Fruit fly (Drosophila melanogaster) whole organism, embryonic: ENCODE data around the gene Teh2.

Experiments
- Abd-B ChIP-seq: fragments of 200-800 bp; sonication (Bioruptor generic); optimal IDR thresholded peaks from 2 replicates; lab custom pipeline; 2018; ENCODE audit warnings: missing biosample characterization, mild to moderate bottlenecking, missing genetic modification characterization, moderate library complexity
- CG11398 ChIP-seq: fragments of 200-800 bp; sonication (Bioruptor generic); optimal IDR thresholded peaks from 2 replicates; lab custom pipeline; 2016; ENCODE audit warnings: missing biosample characterization, missing genetic modification characterization
- CG12071 ChIP-seq: fragments of 200-800 bp; sonication (Bioruptor generic); optimal IDR thresholded peaks from 3 replicates; lab custom pipeline; 2018; ENCODE audit warnings: missing biosample characterization, mild to moderate bottlenecking, missing genetic modification characterization
- CG12659 ChIP-seq: fragments of 200-800 bp; sonication (Bioruptor generic); optimal IDR thresholded peaks from 3 replicates; lab custom pipeline; 2017; ENCODE audit warnings: mild to moderate bottlenecking, missing biosample characterization, missing genetic modification reagents, missing genetic modification characterization
- CG13775 ChIP-seq: fragments of 200-800 bp; sonication (Bioruptor generic); optimal IDR thresholded peaks from 3 replicates; lab custom pipeline; 2017; ENCODE audit warnings: missing biosample characterization, mild to moderate bottlenecking, missing genetic modification characterization
- CG17186 ChIP-seq: fragments of 200-800 bp; sonication (Bioruptor generic); optimal IDR thresholded peaks from 3 replicates; lab custom pipeline; 2017; ENCODE audit warnings: missing biosample characterization, missing genetic modification reagents, missing genetic modification characterization
- CG17328 ChIP-seq: fragments of 200-800 bp; sonication (Bioruptor generic); IDR thresholded peaks from 2 replicates; pipeline ENCODE4 v1.3.6; 2022; ENCODE audit warnings: missing biosample characterization, missing genetic modification characterization
- CG17361 ChIP-seq: fragments of 200-800 bp; sonication (Bioruptor generic); IDR thresholded peaks from 3 replicates; pipeline ENCODE4 v1.3.6; 2022; ENCODE audit warnings: missing biosample characterization, missing genetic modification characterization
- CG17612 ChIP-seq: fragments of 200-800 bp; sonication (Bioruptor generic); IDR thresholded peaks from 2 replicates; pipeline ENCODE4 v1.3.6; 2022; ENCODE audit warnings: missing biosample characterization, missing genetic modification characterization
- CG17802 ChIP-seq: fragments of 200-800 bp; sonication (Bioruptor generic); optimal IDR thresholded peaks from 2 replicates; lab custom pipeline; 2018; ENCODE audit warnings: missing biosample characterization, mild to moderate bottlenecking, missing genetic modification characterization, moderate library complexity
- CG2875 ChIP-seq: fragments of 200-800 bp; sonication (Bioruptor generic); optimal IDR thresholded peaks from 2 replicates; lab custom pipeline; 2017; ENCODE audit warnings: missing biosample characterization, mild to moderate bottlenecking, missing genetic modification characterization, missing genetic modification reagents
- CG31388 ChIP-seq: fragments of 200-800 bp; sonication (Bioruptor generic); optimal IDR thresholded peaks from 2 replicates; lab custom pipeline; 2016; ENCODE audit warnings: missing biosample characterization, missing genetic modification characterization
- CG32772 ChIP-seq: fragments of 200-800 bp; sonication (Bioruptor generic); IDR thresholded peaks from 2 replicates; pipeline ENCODE4 v1.3.6; 2022; ENCODE audit warnings: missing biosample characterization, missing genetic modification characterization
- CG34224 ChIP-seq: fragments of 200-800 bp; sonication (Bioruptor generic); IDR thresholded peaks from 3 replicates; pipeline ENCODE4 v1.3.6; 2022; ENCODE audit warnings: missing biosample characterization, missing genetic modification characterization; ENCODE audit not compliant: partially characterized antibody
- CG6765 ChIP-seq: fragments of 200-800 bp; sonication (Bioruptor generic); optimal IDR thresholded peaks from 3 replicates; lab custom pipeline; 2017; ENCODE audit warnings: missing biosample characterization, mild to moderate bottlenecking, missing genetic modification characterization
- CG8290 ChIP-seq, 3 experiments: fragments of 200-800 bp; sonication (Bioruptor generic); optimal IDR thresholded peaks; 2 replicates each; lab custom pipeline; 2016 to 2019; ENCODE audit warnings: missing biosample characterization in 3 of 3, missing genetic modification characterization in 3 of 3, mild to moderate bottlenecking in 2 of 3, moderate library complexity in 1 of 3
- CG9817 ChIP-seq: fragments of 200-800 bp; sonication (Bioruptor generic); optimal IDR thresholded peaks from 2 replicates; lab custom pipeline; 2018; ENCODE audit warnings: missing biosample characterization, mild to moderate bottlenecking, missing genetic modification characterization, moderate library complexity
- CTCF ChIP-seq: fragments of 200-800 bp; sonication (Bioruptor generic); optimal IDR thresholded peaks from 2 replicates; lab custom pipeline; 2017; ENCODE audit warnings: missing biosample characterization, mild to moderate bottlenecking, missing genetic modification characterization, moderate library complexity
- Doc2 ChIP-seq: fragments of 200-800 bp; sonication (Bioruptor generic); IDR thresholded peaks from 2 replicates; pipeline ENCODE4 v1.3.6; 2022; ENCODE audit warnings: missing biosample characterization, missing genetic modification characterization
- E2f2 ChIP-seq: fragments of 200-800 bp; sonication (Bioruptor generic); IDR thresholded peaks from 2 replicates; pipeline ENCODE4 v1.3.6; 2022; ENCODE audit warnings: missing biosample characterization, missing genetic modification characterization
- HmgD ChIP-seq: fragments of 200-800 bp; sonication (Bioruptor generic); optimal IDR thresholded peaks from 3 replicates; lab custom pipeline; 2016; ENCODE audit warnings: missing biosample characterization, missing genetic modification characterization
- Kr ChIP-seq: fragments of 200-800 bp; sonication (Bioruptor generic); optimal IDR thresholded peaks from 2 replicates; lab custom pipeline; 2017; ENCODE audit warnings: missing biosample characterization, mild to moderate bottlenecking, missing genetic modification characterization
- MBD-R2 ChIP-seq: fragments of 200-800 bp; sonication (Bioruptor generic); IDR thresholded peaks from 2 replicates; pipeline ENCODE4 v1.3.6; 2022; ENCODE audit warnings: missing biosample characterization, missing genetic modification characterization
- Mad ChIP-seq: fragments of 200-800 bp; sonication (Bioruptor generic); optimal IDR thresholded peaks from 2 replicates; lab custom pipeline; 2016; ENCODE audit warnings: missing biosample characterization, missing genetic modification characterization
- NC2β ChIP-seq: fragments of 200-800 bp; sonication (Bioruptor generic); optimal IDR thresholded peaks from 2 replicates; lab custom pipeline; 2016; ENCODE audit warnings: missing biosample characterization, missing genetic modification characterization
- Pdp1 ChIP-seq, 2 experiments: fragments of 200-800 bp; sonication (Bioruptor generic); optimal IDR thresholded peaks; 3 replicates each; lab custom pipeline; 2016; ENCODE audit warnings: missing biosample characterization in 2 of 2, missing genetic modification characterization in 2 of 2, mild to moderate bottlenecking in 1 of 2, moderate library complexity in 1 of 2
- Sox100B ChIP-seq: fragments of 200-800 bp; sonication (Bioruptor generic); optimal IDR thresholded peaks from 3 replicates; lab custom pipeline; 2018; ENCODE audit warnings: missing biosample characterization, mild to moderate bottlenecking, missing genetic modification characterization
- Sry-β ChIP-seq: fragments of 200-800 bp; sonication (Bioruptor generic); optimal IDR thresholded peaks from 2 replicates; lab custom pipeline; 2018; ENCODE audit warnings: missing biosample characterization, mild to moderate bottlenecking, missing genetic modification characterization, moderate library complexity
- Trl ChIP-seq, 3 experiments: fragments of >200 bp in 2 of 3; fragments of 200-800 bp in 1 of 3; sonication (Bioruptor generic) in 1 of 3; optimal IDR thresholded peaks; 2 replicates in 1 of 3; 3 replicates in 2 of 3; lab custom pipeline; 2016 to 2017; ENCODE audit warnings: missing biosample characterization in 1 of 3, missing genetic modification characterization in 1 of 3
- Xrp1 ChIP-seq: fragments of 200-800 bp; sonication (Bioruptor generic); IDR thresholded peaks from 2 replicates; pipeline ENCODE4 v1.3.6; 2022; ENCODE audit warnings: missing biosample characterization, missing genetic modification characterization
- ab ChIP-seq: fragments of 200-800 bp; sonication (Bioruptor generic); optimal IDR thresholded peaks from 2 replicates; lab custom pipeline; 2016; ENCODE audit warnings: missing biosample characterization, missing genetic modification characterization
- ato ChIP-seq: fragments of 200-800 bp; sonication (Bioruptor generic); IDR thresholded peaks from 2 replicates; pipeline ENCODE4 v1.3.6; 2022; ENCODE audit warnings: missing biosample characterization, missing genetic modification characterization; ENCODE audit not compliant: partially characterized antibody
- az2 ChIP-seq: fragments of 200-800 bp; sonication (Bioruptor generic); optimal IDR thresholded peaks from 3 replicates; lab custom pipeline; 2016; ENCODE audit warnings: missing biosample characterization, missing genetic modification characterization
- cg ChIP-seq: fragments of 200-800 bp; sonication (Bioruptor generic); optimal IDR thresholded peaks from 3 replicates; lab custom pipeline; 2019; ENCODE audit warnings: missing biosample characterization, mild to moderate bottlenecking, missing genetic modification characterization, moderate library complexity
- dan ChIP-seq: fragments of 200-800 bp; sonication (Bioruptor generic); IDR thresholded peaks from 2 replicates; pipeline ENCODE4 v1.3.6; 2022; ENCODE audit warnings: missing biosample characterization, missing genetic modification characterization
- dimm ChIP-seq: fragments of 200-800 bp; sonication (Bioruptor generic); IDR thresholded peaks from 2 replicates; pipeline ENCODE4 v1.3.6; 2022; ENCODE audit warnings: missing biosample characterization, missing genetic modification characterization
- eyg ChIP-seq: fragments of 200-800 bp; sonication (Bioruptor generic); optimal IDR thresholded peaks from 3 replicates; lab custom pipeline; 2016; ENCODE audit warnings: missing biosample characterization, missing genetic modification characterization
- inv ChIP-seq: fragments of 200-800 bp; sonication (Bioruptor generic); IDR thresholded peaks from 2 replicates; pipeline ENCODE4 v1.3.6; 2022; ENCODE audit warnings: missing biosample characterization, missing genetic modification characterization; ENCODE audit not compliant: partially characterized antibody
- oc ChIP-seq: fragments of 200-800 bp; sonication (Bioruptor generic); optimal IDR thresholded peaks from 2 replicates; lab custom pipeline; 2018; ENCODE audit warnings: missing biosample characterization, mild to moderate bottlenecking, missing genetic modification characterization, moderate library complexity
- pros ChIP-seq: fragments of 200-800 bp; sonication (Bioruptor generic); optimal IDR thresholded peaks from 3 replicates; lab custom pipeline; 2019; ENCODE audit warnings: missing biosample characterization, mild to moderate bottlenecking, missing genetic modification characterization, moderate library complexity
- psq ChIP-seq: fragments of 200-800 bp; sonication (Bioruptor generic); optimal IDR thresholded peaks from 2 replicates; lab custom pipeline; 2017; ENCODE audit warnings: missing biosample characterization, missing genetic modification characterization
- ro ChIP-seq: fragments of 200-800 bp; sonication (Bioruptor generic); IDR thresholded peaks from 2 replicates; pipeline ENCODE4 v1.3.6; 2022; ENCODE audit warnings: missing biosample characterization, missing genetic modification characterization
- sc ChIP-seq, 3 experiments: fragments of >200 bp in 2 of 3; fragments of 200-800 bp in 1 of 3; sonication (Bioruptor generic) in 1 of 3; optimal IDR thresholded peaks; 2 replicates in 2 of 3; 3 replicates in 1 of 3; lab custom pipeline; 2017; ENCODE audit warnings: mild to moderate bottlenecking in 1 of 3, missing biosample characterization in 1 of 3, missing genetic modification characterization in 1 of 3, missing genetic modification reagents in 1 of 3
- schlank ChIP-seq: fragments of 200-800 bp; sonication (Bioruptor generic); optimal IDR thresholded peaks from 2 replicates; lab custom pipeline; 2018; ENCODE audit warnings: missing biosample characterization, mild to moderate bottlenecking, missing genetic modification characterization
- sd ChIP-seq: fragments of 200-800 bp; sonication (Bioruptor generic); optimal IDR thresholded peaks from 3 replicates; lab custom pipeline; 2018; ENCODE audit warnings: missing biosample characterization, mild to moderate bottlenecking, missing genetic modification characterization, moderate library complexity
- slp2 ChIP-seq: fragments of 200-800 bp; sonication (Bioruptor generic); optimal IDR thresholded peaks from 2 replicates; lab custom pipeline; 2016; ENCODE audit warnings: missing biosample characterization, missing genetic modification characterization
- ssp ChIP-seq: fragments of 200-800 bp; sonication (Bioruptor generic); IDR thresholded peaks from 2 replicates; pipeline ENCODE4 v1.3.6; 2022; ENCODE audit warnings: missing biosample characterization, missing genetic modification characterization
- ttk ChIP-seq: fragments of 200-800 bp; sonication (Bioruptor generic); IDR thresholded peaks from 2 replicates; pipeline ENCODE4 v2.1.2; 2022; ENCODE audit warnings: missing biosample characterization, missing genetic modification characterization

Teh2 gene

dm6 chr3L:4133724-4134678 is 53.8 kb downstream of the Teh2 start, which contains the start of gene ens (continued):
- TF ChIP-seq Kr (GFP tag; lab: Kevin White, UChicago), result no peak
- TF ChIP-seq CTCF (GFP tag; lab: Kevin White, UChicago), result no peak
- TF ChIP-seq ab (GFP tag; lab: Kevin White, UChicago), result no peak
- TF ChIP-seq eyg (GFP tag; lab: Kevin White, UChicago), result no peak
- peak; percentile 39 for TF ChIP-seq CG17186 (GFP tag; lab: Kevin White, UChicago)
- no peak for TF ChIP-seq ro (GFP tag; lab: Robert Waterston, UW)
- peak; percentile 56 for TF ChIP-seq CG12659
- TF ChIP-seq dimm (GFP tag; lab: Robert Waterston, UW), result no peak
- TF ChIP-seq Doc2 (GFP tag; lab: Robert Waterston, UW), result no peak
- TF ChIP-seq CG12071, result no peak
- peak; percentile 47 for TF ChIP-seq MBD-R2 (GFP tag; lab: Robert Waterston, UW)
- TF ChIP-seq inv, result no peak
- TF ChIP-seq ato (GFP tag; lab: Robert Waterston, UW), result no peak
- peak in 1 of 2 experiments; percentile 51 for TF ChIP-seq Pdp1 (GFP tag; optimal IDR thresholded peaks at IDR 0.05; lab: Kevin White, UChicago)
- TF ChIP-seq pros, result no peak
- TF ChIP-seq CG31388, result no peak
- TF ChIP-seq psq (GFP tag; lab: Kevin White, UChicago), result peak; percentile 71
- TF ChIP-seq sd (tag; lab: Kevin White, UChicago), result no peak
- peak; percentile 42; the same call in 1 of the 2 replicates for TF ChIP-seq E2f2 (GFP tag; lab: Robert Waterston, UW)
- TF ChIP-seq CG32772 (GFP tag; lab: Robert Waterston, UW), result no peak
- TF ChIP-seq Abd-B (GFP tag; lab: Kevin White, UChicago), result no peak
- no peak for TF ChIP-seq slp2 (GFP tag; lab: Kevin White, UChicago)
- no peak for TF ChIP-seq Mad
- no peak for TF ChIP-seq CG2875 (GFP tag; lab: Kevin White, UChicago)
- TF ChIP-seq sc (optimal IDR thresholded peaks at IDR 0.05; lab: Kevin White, UChicago), result no peak
- no peak for TF ChIP-seq sc (GFP tag; optimal IDR thresholded peaks at IDR 0.05; lab: Kevin White, UChicago)
- no peak for TF ChIP-seq CG17328 (GFP tag; lab: Robert Waterston, UW)
- TF ChIP-seq NC2β (GFP tag; lab: Kevin White, UChicago), result no peak
- TF ChIP-seq dan (GFP tag; lab: Robert Waterston, UW), result no peak
- TF ChIP-seq CG17361 (GFP tag; lab: Robert Waterston, UW), result no peak
- no peak for TF ChIP-seq CG17612
- TF ChIP-seq ssp, result no peak
- TF ChIP-seq Sox100B (GFP tag; lab: Kevin White, UChicago), result no peak
- TF ChIP-seq CG17802 (tag; lab: Kevin White, UChicago), result no peak
- peak; percentile 69 to 93 for TF ChIP-seq Trl (optimal IDR thresholded peaks at IDR 0.05; lab: Kevin White, UChicago)
- TF ChIP-seq Trl (GFP tag; optimal IDR thresholded peaks at IDR 0.05; lab: Kevin White, UChicago), result no peak
- TF ChIP-seq Sry-β, result no peak
- TF ChIP-seq CG8290 (GFP tag; optimal IDR thresholded peaks at IDR 0.05; lab: Kevin White, UChicago), result no peak
- no peak for TF ChIP-seq CG8290 (tag; optimal IDR thresholded peaks at IDR 0.05; lab: Kevin White, UChicago)
- no peak for TF ChIP-seq CG11398 (GFP tag; lab: Kevin White, UChicago)
- TF ChIP-seq cg, result peak; percentile 88
- no peak for TF ChIP-seq Xrp1 (GFP tag; lab: Robert Waterston, UW)
- no peak for TF ChIP-seq oc (tag; lab: Kevin White, UChicago)
- TF ChIP-seq ttk, result no peak
- TF ChIP-seq schlank, result no peak
- TF ChIP-seq CG34224 (GFP tag; lab: Robert Waterston, UW), result 0 out of 3 replicates have a peak, but pooled peaks have one; percentile 29
- no peak for TF ChIP-seq az2
- TF ChIP-seq CG13775 (GFP tag; lab: Kevin White, UChicago), result no peak
- TF ChIP-seq HmgD (GFP tag; lab: Kevin White, UChicago), result no peak
- TF ChIP-seq CG6765 (GFP tag; lab: Kevin White, UChicago), result no peak
- no peak for TF ChIP-seq CG9817 (tag; lab: Kevin White, UChicago)
